Worm (Caenorhabditis elegans) whole organism, L2 larva: ENCODE measurements around the gene mdt-19.

Experiments used
- C34F6.9 ChIP-seq: fragments of 150-350 bp; optimal IDR thresholded peaks from 2 replicates; lab custom pipeline; 2014; ENCODE audit warnings: missing biosample characterization, missing genetic modification characterization
- F13H6.1 ChIP-seq: sonication (generic microtip); optimal IDR thresholded peaks from 2 replicates; lab custom pipeline; 2016; ENCODE audit warnings: missing genetic modification characterization, missing compliant biosample characterization
- R02D3.7 ChIP-seq: fragments of 150-350 bp; optimal IDR thresholded peaks from 2 replicates; lab custom pipeline; 2014; ENCODE audit warnings: missing biosample characterization, missing genetic modification characterization
- Y55F3AM.14 ChIP-seq: fragments of 200-800 bp; sonication (Bioruptor generic); optimal IDR thresholded peaks from 2 replicates; lab custom pipeline; 2018; ENCODE audit warnings: mild to moderate bottlenecking, missing genetic modification characterization, missing compliant biosample characterization
- blmp-1 ChIP-seq: sonication (generic microtip); optimal IDR thresholded peaks from 2 replicates; lab custom pipeline; 2017; ENCODE audit warnings: missing genetic modification characterization, mild to moderate bottlenecking, missing compliant biosample characterization, antibody characterized with exemption, moderate library complexity; ENCODE audit not compliant: insufficient read depth
- ceh-16 ChIP-seq: fragments of 150-350 bp; optimal IDR thresholded peaks from 2 replicates; lab custom pipeline; 2014; ENCODE audit warnings: missing biosample characterization, missing genetic modification characterization
- crh-2 ChIP-seq: sonication (generic microtip); optimal IDR thresholded peaks from 2 replicates; lab custom pipeline; 2017; ENCODE audit warnings: missing biosample characterization, missing genetic modification characterization
- dmd-4 ChIP-seq: sonication (generic microtip); optimal IDR thresholded peaks from 2 replicates; lab custom pipeline; 2017; ENCODE audit warnings: missing biosample characterization, missing genetic modification characterization
- egl-27 ChIP-seq: sonication (generic microtip); optimal IDR thresholded peaks from 3 replicates; lab custom pipeline; 2017; ENCODE audit warnings: missing biosample characterization, missing genetic modification reagents, missing genetic modification characterization
- elt-1 ChIP-seq: fragments of 150-350 bp; optimal IDR thresholded peaks from 2 replicates; lab custom pipeline; 2014; ENCODE audit warnings: missing biosample characterization, missing genetic modification characterization
- elt-3 ChIP-seq: sonication (generic microtip); optimal IDR thresholded peaks from 2 replicates; lab custom pipeline; 2017; ENCODE audit warnings: missing biosample characterization, missing genetic modification characterization
- fos-1 ChIP-seq: fragments of 150-350 bp; optimal IDR thresholded peaks from 2 replicates; lab custom pipeline; 2014; ENCODE audit warnings: missing biosample characterization, missing genetic modification characterization
- gmeb-1 ChIP-seq: fragments of 150-350 bp; optimal IDR thresholded peaks from 2 replicates; lab custom pipeline; 2014; ENCODE audit warnings: missing biosample characterization, missing genetic modification characterization
- lin-11 ChIP-seq: fragments of 150-350 bp; sonication (generic microtip); optimal IDR thresholded peaks from 2 replicates; lab custom pipeline; 2014; ENCODE audit warnings: missing biosample characterization, missing genetic modification characterization, inconsistent platforms, mixed read lengths
- lin-13 ChIP-seq: fragments of 150-350 bp; optimal IDR thresholded peaks from 2 replicates; lab custom pipeline; 2014; ENCODE audit warnings: missing biosample characterization, missing genetic modification reagents, missing genetic modification characterization
- lin-39 ChIP-seq: fragments of 150-350 bp; optimal IDR thresholded peaks from 2 replicates; lab custom pipeline; 2014; ENCODE audit warnings: missing biosample characterization, missing genetic modification reagents, missing genetic modification characterization
- lsy-2 ChIP-seq, 2 experiments: fragments of 150-350 bp in 1 of 2; sonication (generic microtip) in 1 of 2; optimal IDR thresholded peaks; 2 replicates each; lab custom pipeline; 2014 to 2017; ENCODE audit warnings: missing biosample characterization in 2 of 2, missing genetic modification characterization in 2 of 2
- mab-5 ChIP-seq: fragments of 150-350 bp; optimal IDR thresholded peaks from 2 replicates; lab custom pipeline; 2014; ENCODE audit warnings: missing biosample characterization, missing genetic modification characterization
- mdl-1 ChIP-seq, 2 experiments: fragments of 150-350 bp in 1 of 2; sonication (generic microtip) in 1 of 2; optimal IDR thresholded peaks; 2 replicates each; lab custom pipeline; 2017; ENCODE audit warnings: missing biosample characterization in 2 of 2, missing genetic modification characterization in 2 of 2
- nhr-12 ChIP-seq: fragments of 150-350 bp; optimal IDR thresholded peaks from 2 replicates; lab custom pipeline; 2014; ENCODE audit warnings: missing biosample characterization, missing genetic modification characterization
- nhr-129 ChIP-seq: fragments of 150-350 bp; optimal IDR thresholded peaks from 2 replicates; lab custom pipeline; 2014; ENCODE audit warnings: missing biosample characterization, missing genetic modification characterization
- nhr-21 ChIP-seq: fragments of 150-350 bp; optimal IDR thresholded peaks from 2 replicates; lab custom pipeline; 2014; ENCODE audit warnings: missing biosample characterization, missing genetic modification characterization
- nhr-237 ChIP-seq: fragments of 150-350 bp; optimal IDR thresholded peaks from 2 replicates; lab custom pipeline; 2014; ENCODE audit warnings: missing biosample characterization, missing genetic modification characterization
- nhr-25 ChIP-seq: fragments of 150-350 bp; sonication (generic microtip); optimal IDR thresholded peaks from 3 replicates; lab custom pipeline; 2014; ENCODE audit warnings: missing biosample characterization, missing genetic modification characterization
- nhr-6 ChIP-seq: fragments of 150-350 bp; optimal IDR thresholded peaks from 2 replicates; lab custom pipeline; 2014; ENCODE audit warnings: missing biosample characterization, missing genetic modification characterization
- nhr-77 ChIP-seq: fragments of 150-350 bp; optimal IDR thresholded peaks from 2 replicates; lab custom pipeline; 2014; ENCODE audit warnings: missing biosample characterization, missing genetic modification characterization
- peb-1 ChIP-seq: fragments of 150-350 bp; optimal IDR thresholded peaks from 2 replicates; lab custom pipeline; 2014; ENCODE audit warnings: missing biosample characterization, missing genetic modification characterization
- sem-4 ChIP-seq: fragments of 150-350 bp; optimal IDR thresholded peaks from 2 replicates; lab custom pipeline; 2014; ENCODE audit warnings: missing biosample characterization, missing genetic modification reagents, missing genetic modification characterization
- skn-1 ChIP-seq: sonication (generic microtip); optimal IDR thresholded peaks from 2 replicates; lab custom pipeline; 2017; ENCODE audit warnings: missing biosample characterization, missing genetic modification characterization
- sma-3 ChIP-seq: sonication (generic microtip); optimal IDR thresholded peaks from 2 replicates; lab custom pipeline; 2016; ENCODE audit warnings: missing genetic modification reagents, missing genetic modification characterization, missing compliant biosample characterization
- sma-9 ChIP-seq, 2 experiments: fragments of 150-350 bp in 1 of 2; sonication (generic microtip) in 1 of 2; optimal IDR thresholded peaks; 2 replicates each; lab custom pipeline; 2014 to 2016; ENCODE audit warnings: missing genetic modification characterization in 2 of 2, mild to moderate bottlenecking in 1 of 2, missing biosample characterization in 1 of 2, missing compliant biosample characterization in 1 of 2, missing genetic modification reagents in 1 of 2, moderate library complexity in 1 of 2
- snpc-4 ChIP-seq: fragments of 150-350 bp; optimal IDR thresholded peaks from 2 replicates; lab custom pipeline; 2014; ENCODE audit warnings: missing biosample characterization, missing genetic modification characterization
- unc-55 ChIP-seq: fragments of 150-350 bp; sonication (generic microtip); optimal IDR thresholded peaks from 3 replicates; lab custom pipeline; 2014; ENCODE audit warnings: missing biosample characterization, missing genetic modification reagents, missing genetic modification characterization
- unc-62 ChIP-seq: fragments of 150-350 bp; optimal IDR thresholded peaks from 2 replicates; lab custom pipeline; 2014; ENCODE audit warnings: missing biosample characterization, missing genetic modification reagents, missing genetic modification characterization
- zag-1 ChIP-seq: fragments of 150-350 bp; optimal IDR thresholded peaks from 2 replicates; lab custom pipeline; 2014; ENCODE audit warnings: missing biosample characterization, missing genetic modification characterization
- ztf-1 ChIP-seq: fragments of 200-800 bp; sonication (Bioruptor generic); conservative IDR thresholded peaks from 2 replicates; pipeline ENCODE4 v1.3.6; 2022; ENCODE audit warnings: missing genetic modification characterization, missing compliant biosample characterization
- ztf-11 ChIP-seq: sonication (generic microtip); optimal IDR thresholded peaks from 2 replicates; lab custom pipeline; 2017; ENCODE audit warnings: missing biosample characterization, missing genetic modification characterization

The mdt-19 gene

ce11 chrIII:2577982-2578381, 19.9 kb upstream of the mdt-19 start:
- no peak for TF ChIP-seq nhr-237
- TF ChIP-seq crh-2 (tag; lab: Kevin White, UChicago): no peak
- no peak for TF ChIP-seq ztf-11
- no peak for TF ChIP-seq zag-1 (tag; lab: Kevin White, UChicago)
- no peak for TF ChIP-seq R02D3.7 (tag; lab: Kevin White, UChicago)
- TF ChIP-seq nhr-6 (tag; lab: Kevin White, UChicago): no peak
- TF ChIP-seq gmeb-1: no peak
- no peak for TF ChIP-seq ceh-16

ce11 chrIII:2578563-2578962, 19.3 kb upstream of the mdt-19 start:
- TF ChIP-seq nhr-77 (no peak), lsy-2 (tag; optimal IDR thresholded peaks at IDR 0.05; lab: Kevin White, UChicago) (peak in 1 of 2 experiments; percentile 78), F13H6.1 (tag; lab: Kevin White, UChicago) (peak; percentile 49), unc-55 (GFP tag; lab: Kevin White, UChicago) (peak; percentile 84), lin-13 (GFP tag; lab: Kevin White, UChicago) (peak; percentile 59), snpc-4 (tag; lab: Kevin White, UChicago) (no peak), nhr-129 (tag; lab: Kevin White, UChicago) (peak; percentile 39), nhr-21 (tag; lab: Kevin White, UChicago) (peak; percentile 5), unc-62 (GFP tag; lab: Kevin White, UChicago) (no peak), sem-4 (tag; lab: Kevin White, UChicago) (no peak), C34F6.9 (peak; percentile 90), lin-11 (no peak), egl-27 (no peak), fos-1 (tag; lab: Kevin White, UChicago) (peak; percentile 52), crh-2 (tag; lab: Kevin White, UChicago) (peak; percentile 68), mab-5 (tag; lab: Kevin White, UChicago) (peak; percentile 21), sma-3 (peak; percentile 3), blmp-1 (peak; percentile 71), nhr-25 (tag; lab: Kevin White, UChicago) (peak; percentile 28), sma-9 (GFP tag; optimal IDR thresholded peaks at IDR 0.05; lab: Kevin White, UChicago) (peak; percentile 76), sma-9 (tag; optimal IDR thresholded peaks at IDR 0.05; lab: Kevin White, UChicago) (no peak), skn-1 (no peak), Y55F3AM.14 (no peak), mdl-1 (tag; optimal IDR thresholded peaks at IDR 0.05; lab: Kevin White, UChicago) (peak; percentile 17 to 29), gmeb-1 (peak; percentile 53)
- TF ChIP-seq, all 48 proteins: peak for 16

ce11 chrIII:2578993-2579392, 18.9 kb upstream of the mdt-19 start, which contains the start of gene Y71H2B.8:
Gene Y71H2B.8, plus strand, starts transcription at chrIII:2579293.
- TF ChIP-seq lsy-2 (tag; optimal IDR thresholded peaks at IDR 0.05; lab: Kevin White, UChicago) (no peak), sma-3 (no peak), ztf-1 (GFP tag; lab: Robert Waterston, UW) (no peak), R02D3.7 (tag; lab: Kevin White, UChicago) (no peak), peb-1 (no peak), lin-39 (tag; lab: Kevin White, UChicago) (no peak), unc-55 (GFP tag; lab: Kevin White, UChicago) (no peak), zag-1 (tag; lab: Kevin White, UChicago) (no peak), egl-27 (no peak), blmp-1 (no peak), unc-62 (GFP tag; lab: Kevin White, UChicago) (no peak), elt-1 (no peak), nhr-12 (tag; lab: Kevin White, UChicago) (no peak)

- TF ChIP-seq nhr-129 (tag; lab: Kevin White, UChicago) (peak; percentile 11), dmd-4 (tag; lab: Kevin White, UChicago) (no peak), fos-1 (tag; lab: Kevin White, UChicago) (peak; percentile 95), F13H6.1 (tag; lab: Kevin White, UChicago) (no peak), elt-3 (tag; lab: Kevin White, UChicago) (no peak)
These were observed 11.7 kb upstream of the mdt-19 start, which contains the start of gene gpa-17 for ce11 chrIII:2586193-2586592. Gene gpa-17, plus strand, starts transcription at chrIII:2586555.
